Fruit fly (Drosophila melanogaster): Measurements from ENCODE around the gene CG11356.
"Not testable (repeated sequence)": the region's sequence is repeated elsewhere in the genome, so short reads cannot be mapped to it uniquely, and the experiment has no call there.

The CG11356 gene

dm6 chrX:12103740-12104139 is at the start of gene CG11356:
CG11356 (minus strand) TSS chrX:12103840.
- no peak for TF ChIP-seq noc (tag; optimal IDR thresholded peaks at IDR 0.05)

dm6 chrX:12128045-12128444 is 24.4 kb upstream of the CG11356 start:
- no peak for TF ChIP-seq noc (tag; optimal IDR thresholded peaks at IDR 0.05)

- TF ChIP-seq noc (tag; optimal IDR thresholded peaks at IDR 0.05), result no peak
These were observed 15.7 kb upstream of the CG11356 start for dm6 chrX:12119349-12119748.

- TF ChIP-seq noc (tag; optimal IDR thresholded peaks at IDR 0.05), result no peak
These were observed 3.3 kb upstream of the CG11356 start, which contains the start of gene CG2750 for dm6 chrX:12106900-12107299. CG2750 (plus strand) TSS chrX:12107200.

- TF ChIP-seq noc (tag; optimal IDR thresholded peaks at IDR 0.05), result no peak
These were observed 579 bp upstream of the CG11356 start for dm6 chrX:12104219-12104618.

- TF ChIP-seq noc (tag; optimal IDR thresholded peaks at IDR 0.05), result no peak
These were observed 13.3 kb downstream of the CG11356 start for dm6 chrX:12090195-12090784.

- TF ChIP-seq noc (tag; optimal IDR thresholded peaks at IDR 0.05), result not testable (repeated sequence)
These were observed 16.7 kb downstream of the CG11356 start, which contains the start of gene CG15734 for dm6 chrX:12086925-12087324. CG15734 (minus strand) TSS chrX:12087025.

- TF ChIP-seq noc (tag; optimal IDR thresholded peaks at IDR 0.05), result no peak
These were observed 17.9 kb downstream of the CG11356 start for dm6 chrX:12085694-12086093.

- TF ChIP-seq noc (tag; optimal IDR thresholded peaks at IDR 0.05), result no peak
These were observed 19.2 kb downstream of the CG11356 start for dm6 chrX:12084406-12084805.

dm6 chrX:12082244-12082643 is 21.4 kb downstream of the CG11356 start:
- TF ChIP-seq noc (tag; optimal IDR thresholded peaks at IDR 0.05), result no peak

- no peak for TF ChIP-seq noc (tag; optimal IDR thresholded peaks at IDR 0.05)
These were observed 27.4 kb downstream of the CG11356 start for dm6 chrX:12076243-12076642.

- TF ChIP-seq noc (tag; optimal IDR thresholded peaks at IDR 0.05), result no peak
These were observed 28.1 kb downstream of the CG11356 start for dm6 chrX:12075569-12075968.

- no peak for TF ChIP-seq noc (tag; optimal IDR thresholded peaks at IDR 0.05)
These were observed 30.0 kb downstream of the CG11356 start for dm6 chrX:12073637-12074036.

dm6 chrX:12072718-12073117 is 30.9 kb downstream of the CG11356 start, which contains the start of gene moon:
moon (minus strand) TSS chrX:12072818.
- TF ChIP-seq noc (tag; optimal IDR thresholded peaks at IDR 0.05), result no peak

- TF ChIP-seq noc (tag; optimal IDR thresholded peaks at IDR 0.05), result no peak
These were observed 33.5 kb downstream of the CG11356 start, which contains the start of gene CG34323 for dm6 chrX:12070137-12070536. CG34323 (plus strand) TSS chrX:12070437.

dm6 chrX:12059495-12059894 is 44.1 kb downstream of the CG11356 start, which contains the start of gene Muc11A:
Muc11A (plus strand) TSS chrX:12059795.
- no peak for TF ChIP-seq noc (tag; optimal IDR thresholded peaks at IDR 0.05)

- no peak for TF ChIP-seq noc (tag; optimal IDR thresholded peaks at IDR 0.05)
These were observed 47.1 kb downstream of the CG11356 start, which contains the start of gene Uch-L5R for dm6 chrX:12056535-12056934. Uch-L5R (minus strand) TSS chrX:12056635.
